Fruit fly (Drosophila melanogaster): Measurements from ENCODE around the gene CG14957.

Gene CG14957

dm6 chr3L:3192912-3193311, 5.5 kb downstream of the CG14957 start, which contains the start of gene Hsp83 (continued):
- TF ChIP-seq CG8388 (GFP tag; optimal IDR thresholded peaks at IDR 0.05) (peak; percentile 89), CG18764 (GFP tag; optimal IDR thresholded peaks at IDR 0.05) (peak; percentile 93), CG15601 (tag; optimal IDR thresholded peaks at IDR 0.05) (peak; percentile 93), CG6175 (GFP tag; IDR thresholded peaks at IDR 0.05) (peak; percentile 90), al (GFP tag; IDR thresholded peaks at IDR 0.05) (peak; percentile 70), knrl (GFP tag; IDR thresholded peaks at IDR 0.05; ENCODE audit: partially characterized antibody) (no peak), B-H1 (GFP tag; IDR thresholded peaks at IDR 0.05) (peak; percentile 82; the same call in 2 of the 3 replicates), bbx (GFP tag; IDR thresholded peaks at IDR 0.05; ENCODE audit: partially characterized antibody) (peak; percentile 62), ERR (GFP tag; optimal IDR thresholded peaks at IDR 0.05) (peak; percentile 84), CG7271 (tag; optimal IDR thresholded peaks at IDR 0.05) (peak; percentile 97), CG4424 (GFP tag; optimal IDR thresholded peaks at IDR 0.05) (peak; percentile 91), CG17802 (tag; optimal IDR thresholded peaks at IDR 0.05) (peak; percentile 86), Hmr (GFP tag; optimal IDR thresholded peaks at IDR 0.05) (peak; percentile 99), unpg (GFP tag; optimal IDR thresholded peaks at IDR 0.05) (peak; percentile 94), Dref (GFP tag; IDR thresholded peaks at IDR 0.05) (no peak; the same call in 1 of the 2 replicates), CG13894 (tag; optimal IDR thresholded peaks at IDR 0.05) (peak; percentile 97), cato (GFP tag; optimal IDR thresholded peaks at IDR 0.05; ENCODE audit: borderline replicate concordance) (peak; percentile 66), Hand (GFP tag; optimal IDR thresholded peaks at IDR 0.05) (peak; percentile 99), CG6689 (GFP tag; IDR thresholded peaks at IDR 0.05) (peak; percentile 81), fu2 (GFP tag; optimal IDR thresholded peaks at IDR 0.05) (peak; percentile 86), CG7987 (GFP tag; optimal IDR thresholded peaks at IDR 0.05) (peak; percentile 100), stwl (tag; optimal IDR thresholded peaks at IDR 0.05) (peak; percentile 85), CG10543 (GFP tag; optimal IDR thresholded peaks at IDR 0.05) (peak; percentile 100), mirr (GFP tag; optimal IDR thresholded peaks at IDR 0.05) (peak; percentile 100), nmo (GFP tag; optimal IDR thresholded peaks at IDR 0.05) (peak; percentile 79), CG16863 (GFP tag; optimal IDR thresholded peaks at IDR 0.05) (peak; percentile 90), sens-2 (GFP tag; IDR thresholded peaks at IDR 0.05) (peak; percentile 97), oc (tag; optimal IDR thresholded peaks at IDR 0.05) (peak; percentile 92), Dfd (GFP tag; optimal IDR thresholded peaks at IDR 0.05) (no peak), CTCF (GFP tag; optimal IDR thresholded peaks at IDR 0.05) (peak; percentile 80), CkIIα-i1 (GFP tag; IDR thresholded peaks at IDR 0.05) (peak; percentile 26; the same call in 1 of the 2 replicates), CG34422 (GFP tag; IDR thresholded peaks at IDR 0.05) (peak; percentile 92), ATbp (GFP tag; optimal IDR thresholded peaks at IDR 0.05) (peak; percentile 97), CG7963 (GFP tag; IDR thresholded peaks at IDR 0.05; ENCODE audit: partially characterized antibody) (no peak), org-1 (GFP tag; optimal IDR thresholded peaks at IDR 0.05) (peak; percentile 95), HLH54F (GFP tag; optimal IDR thresholded peaks at IDR 0.05) (peak; percentile 88), CG1024 (GFP tag; IDR thresholded peaks at IDR 0.05) (peak; percentile 92), CG11398 (GFP tag; optimal IDR thresholded peaks at IDR 0.05) (peak; percentile 95), zen2 (GFP tag; IDR thresholded peaks at IDR 0.05; ENCODE audit: partially characterized antibody) (no peak; the same call in 2 of the 3 replicates), Mes4 (GFP tag; optimal IDR thresholded peaks at IDR 0.05) (peak; percentile 97), emc (GFP tag; optimal IDR thresholded peaks at IDR 0.05) (peak; percentile 90), CG33557 (GFP tag; optimal IDR thresholded peaks at IDR 0.05) (peak; percentile 95), Kr (GFP tag; optimal IDR thresholded peaks at IDR 0.05) (peak; percentile 94), HHEX (GFP tag; optimal IDR thresholded peaks at IDR 0.05) (peak; percentile 99), z (GFP tag; IDR thresholded peaks at IDR 0.05) (peak; percentile 73), Xrp1 (GFP tag; IDR thresholded peaks at IDR 0.05) (peak; percentile 71), Myb (GFP tag; optimal IDR thresholded peaks at IDR 0.05) (no peak), gsb-n (tag; optimal IDR thresholded peaks at IDR 0.05) (peak; percentile 85), NfI (GFP tag; optimal IDR thresholded peaks at IDR 0.05) (peak; percentile 98), aop (GFP tag; IDR thresholded peaks at IDR 0.05) (0 out of 2 replicates have a peak, but pooled peaks have one; percentile 41)

Data from whole organism, embryonic.